Worm (Caenorhabditis elegans) whole organism, L1 larva: Measurements from ENCODE around the gene try-4.

Source experiments
- grh-1 ChIP-seq: fragments of 200-800 bp; sonication (Bioruptor generic); IDR thresholded peaks from 2 replicates; pipeline ENCODE4 v1.3.6; 2022; ENCODE audit warnings: missing genetic modification reagents, missing genetic modification characterization, missing compliant biosample characterization
- hpl-2 ChIP-seq: fragments of 150-350 bp; optimal IDR thresholded peaks from 2 replicates; lab custom pipeline; 2014; ENCODE audit warnings: missing biosample characterization, missing genetic modification reagents, missing genetic modification characterization
- lin-35 ChIP-seq, 2 experiments: fragments of 150-350 bp; optimal IDR thresholded peaks; 2 replicates each; lab custom pipeline; 2014; ENCODE audit warnings: missing biosample characterization in 2 of 2, missing genetic modification characterization in 2 of 2, missing genetic modification reagents in 2 of 2
- lir-3 ChIP-seq: sonication (generic microtip); optimal IDR thresholded peaks from 2 replicates; lab custom pipeline; 2016; ENCODE audit warnings: mild to moderate bottlenecking, missing genetic modification characterization, moderate library complexity, missing compliant biosample characterization; ENCODE audit not compliant: poor library complexity
- lsy-2 ChIP-seq, 2 experiments: fragments of 150-350 bp; optimal IDR thresholded peaks; 2 replicates each; lab custom pipeline; 2014; ENCODE audit warnings: missing biosample characterization in 2 of 2, missing genetic modification characterization in 2 of 2
- mab-9 ChIP-seq: fragments of 200-800 bp; sonication (Bioruptor generic); IDR thresholded peaks from 2 replicates; pipeline ENCODE4 v1.3.6; 2022; ENCODE audit warnings: missing genetic modification reagents, missing genetic modification characterization, missing compliant biosample characterization
- nhr-28 ChIP-seq: fragments of 150-350 bp; optimal IDR thresholded peaks from 2 replicates; lab custom pipeline; 2014; ENCODE audit warnings: missing biosample characterization, missing genetic modification characterization
- nhr-77 ChIP-seq: fragments of 150-350 bp; optimal IDR thresholded peaks from 2 replicates; lab custom pipeline; 2014; ENCODE audit warnings: missing biosample characterization, missing genetic modification characterization
- pqm-1 ChIP-seq: sonication (generic microtip); optimal IDR thresholded peaks from 3 replicates; lab custom pipeline; 2017; ENCODE audit warnings: missing biosample characterization, missing genetic modification characterization
- unc-130 ChIP-seq: fragments of 150-350 bp; optimal IDR thresholded peaks from 2 replicates; lab custom pipeline; 2017; ENCODE audit warnings: missing biosample characterization, missing genetic modification characterization, inconsistent platforms
- zag-1 ChIP-seq: fragments of 150-350 bp; optimal IDR thresholded peaks from 2 replicates; lab custom pipeline; 2014; ENCODE audit warnings: missing biosample characterization, missing genetic modification characterization

DNA sequence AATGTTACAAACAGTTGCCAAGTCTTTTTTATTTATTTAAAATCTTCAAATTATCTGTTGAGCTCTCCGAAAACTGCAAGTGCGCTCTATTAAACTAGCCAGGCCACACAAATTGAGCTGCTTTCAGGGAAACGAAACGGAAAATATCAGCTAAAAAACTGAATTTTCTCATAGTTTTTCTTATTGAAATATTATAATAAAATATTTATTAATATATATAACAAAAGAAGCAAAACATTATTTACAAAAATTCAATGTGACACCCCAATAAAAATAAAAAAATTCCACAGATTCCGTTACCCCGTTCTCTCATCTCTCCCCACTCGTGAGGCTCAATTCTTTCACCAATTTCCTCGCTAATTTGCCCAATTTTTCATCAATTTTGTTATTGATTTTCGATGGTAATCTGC, 28.4 kb downstream of the try-4 start:
- TF ChIP-seq nhr-77 (no peak), lsy-2 (tag; optimal IDR thresholded peaks at IDR 0.05; lab: Kevin White, UChicago) (peak in 1 of 2 experiments; percentile 53), zag-1 (tag; lab: Kevin White, UChicago) (no peak), nhr-28 (no peak), lir-3 (tag; lab: Kevin White, UChicago) (peak; percentile 37), pqm-1 (tag; lab: Kevin White, UChicago) (no peak), grh-1 (GFP tag; lab: Robert Waterston, UW) (no peak), mab-9 (GFP tag; lab: Robert Waterston, UW) (no peak), hpl-2 (GFP tag; lab: Kevin White, UChicago) (no peak), unc-130 (no peak), lin-35 (GFP tag; optimal IDR thresholded peaks at IDR 0.05; lab: Kevin White, UChicago) (no peak)
